Worm (Caenorhabditis elegans) whole organism, early embryonic: ENCODE results near the gene pxn-2.
A peak's percentile ranks its signal among the peaks of the same experiment; 100 is the strongest.

Experiments
- B0310.2 ChIP-seq: sonication (generic microtip); optimal IDR thresholded peaks from 2 replicates; lab custom pipeline; 2016; ENCODE audit warnings: mild to moderate bottlenecking, missing genetic modification characterization, missing compliant biosample characterization
- F13C5.2 ChIP-seq: sonication (generic microtip); optimal IDR thresholded peaks from 2 replicates; lab custom pipeline; 2017; ENCODE audit warnings: mild to moderate bottlenecking, missing genetic modification characterization, inconsistent platforms, missing compliant biosample characterization
- aly-1 ChIP-seq: sonication (generic microtip); optimal IDR thresholded peaks from 2 replicates; lab custom pipeline; 2016; ENCODE audit warnings: missing genetic modification characterization, missing compliant biosample characterization
- ama-1 ChIP-seq: fragments of 150-350 bp; optimal IDR thresholded peaks from 2 replicates; lab custom pipeline; 2014
- ceh-13 ChIP-seq: fragments of 200-800 bp; sonication (Bioruptor generic); optimal IDR thresholded peaks from 2 replicates; lab custom pipeline; 2018; ENCODE audit warnings: mild to moderate bottlenecking, missing genetic modification characterization, missing compliant biosample characterization
- ceh-36 ChIP-seq: sonication (generic microtip); optimal IDR thresholded peaks from 2 replicates; lab custom pipeline; 2016; ENCODE audit warnings: missing genetic modification characterization, inconsistent platforms, missing compliant biosample characterization
- ets-7 ChIP-seq: sonication (generic microtip); optimal IDR thresholded peaks from 2 replicates; lab custom pipeline; 2016; ENCODE audit warnings: missing genotype, missing genetic modification characterization, missing compliant biosample characterization
- flt-1 ChIP-seq: fragments of 200-800 bp; sonication (Bioruptor generic); IDR thresholded peaks from 2 replicates; pipeline ENCODE4 v1.3.6; 2022; ENCODE audit warnings: missing genetic modification characterization, missing compliant biosample characterization
- hmbx-1 ChIP-seq: sonication (generic microtip); optimal IDR thresholded peaks from 2 replicates; lab custom pipeline; 2016; ENCODE audit warnings: mild to moderate bottlenecking, missing genetic modification characterization, missing compliant biosample characterization
- hmg-4 ChIP-seq: fragments of 200-800 bp; sonication (Bioruptor generic); optimal IDR thresholded peaks from 2 replicates; lab custom pipeline; 2018; ENCODE audit warnings: mild to moderate bottlenecking, missing genetic modification characterization, missing compliant biosample characterization
- hnd-1 ChIP-seq: sonication (generic microtip); optimal IDR thresholded peaks from 2 replicates; lab custom pipeline; 2016; ENCODE audit warnings: missing genetic modification characterization, missing compliant biosample characterization
- pes-1 ChIP-seq: fragments of 200-800 bp; sonication (Bioruptor generic); IDR thresholded peaks from 2 replicates; pipeline ENCODE4 v1.3.6; 2022; ENCODE audit warnings: missing genetic modification reagents, missing genetic modification characterization, missing compliant biosample characterization
- scrt-1 ChIP-seq: fragments of 200-800 bp; sonication (Bioruptor generic); IDR thresholded peaks from 2 replicates; pipeline ENCODE4 v1.3.6; 2022; ENCODE audit warnings: missing genetic modification characterization, missing compliant biosample characterization
- sea-1 ChIP-seq: fragments of 200-800 bp; sonication (Bioruptor generic); conservative IDR thresholded peaks from 2 replicates; pipeline ENCODE4 v1.3.6; 2022; ENCODE audit warnings: missing genetic modification characterization, missing compliant biosample characterization
- tbx-11 ChIP-seq: fragments of 200-800 bp; sonication (Bioruptor generic); IDR thresholded peaks from 2 replicates; pipeline ENCODE4 v1.3.6; 2022; ENCODE audit warnings: missing genetic modification characterization, missing compliant biosample characterization
- tbx-37 ChIP-seq: fragments of 200-800 bp; sonication (Bioruptor generic); conservative IDR thresholded peaks from 2 replicates; pipeline ENCODE4 v1.3.6; 2022; ENCODE audit warnings: missing genetic modification reagents, missing genetic modification characterization, missing compliant biosample characterization
- tra-4 ChIP-seq: sonication (generic microtip); optimal IDR thresholded peaks from 2 replicates; lab custom pipeline; 2017; ENCODE audit warnings: missing genetic modification characterization, missing compliant biosample characterization

The pxn-2 gene

DNA sequence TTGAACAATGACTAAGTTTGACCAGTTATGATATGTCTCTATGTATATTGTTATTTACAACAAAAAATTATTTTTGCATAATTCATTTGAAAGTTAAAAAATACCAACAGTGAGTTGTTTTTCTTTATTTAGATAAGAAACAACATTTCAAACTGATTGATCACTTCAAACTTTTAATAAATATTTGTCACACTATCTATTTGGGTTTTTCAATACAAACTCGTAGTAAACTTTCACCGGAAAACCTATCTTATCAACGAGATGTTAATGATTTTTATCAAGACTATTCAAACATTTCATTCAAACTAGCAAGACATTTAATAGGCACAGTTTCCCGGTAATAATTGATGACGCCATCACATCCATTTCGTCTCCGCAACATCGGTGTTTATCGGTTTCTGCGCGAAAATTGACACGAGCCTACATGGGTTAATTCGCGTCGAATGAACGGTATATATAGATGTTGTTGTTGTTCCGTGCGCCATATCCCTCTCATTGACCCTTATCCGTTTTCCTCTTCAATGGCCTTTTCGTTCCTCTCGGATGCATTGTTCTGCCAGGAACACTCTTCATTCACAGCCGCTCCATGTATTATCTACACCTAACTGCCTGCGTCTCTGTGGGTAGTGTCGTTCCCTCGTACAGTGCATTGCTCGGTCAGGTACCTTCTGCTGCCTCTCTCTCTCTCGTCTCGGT, 11.2 kb upstream of the pxn-2 start:
- TF ChIP-seq ceh-36: no peak
- TF ChIP-seq flt-1 (GFP tag; lab: Robert Waterston, UW): 0 out of 2 replicates have a peak, but pooled peaks have one; percentile 3

- TF ChIP-seq scrt-1 (GFP tag; lab: Robert Waterston, UW) (0 out of 2 replicates have a peak, but pooled peaks have one; percentile 12), tra-4 (tag; lab: Kevin White, UChicago) (no peak)
Observed at ce11 chrX:10989286-10989685, 10.2 kb upstream of the pxn-2 start.

ce11 chrX:10982051-10982450, 3.0 kb upstream of the pxn-2 start, which contains the start of gene ver-4:
TSS of gene ver-4 (plus strand) at chrX:10982351.
- TF ChIP-seq hmg-4 (no peak), scrt-1 (GFP tag; lab: Robert Waterston, UW) (no peak), ets-7 (tag; lab: Kevin White, UChicago) (no peak), pes-1 (GFP tag; lab: Robert Waterston, UW) (no peak), aly-1 (tag; lab: Kevin White, UChicago) (no peak), tra-4 (tag; lab: Kevin White, UChicago) (no peak), B0310.2 (tag; lab: Kevin White, UChicago) (no peak), tbx-11 (GFP tag; lab: Robert Waterston, UW) (no peak), F13C5.2 (tag; lab: Kevin White, UChicago) (no peak), ama-1 (lab: Kevin White, UChicago) (no peak), tbx-37 (GFP tag; lab: Robert Waterston, UW) (no peak)

ce11 chrX:10981374-10981773, 2.3 kb upstream of the pxn-2 start:
- TF ChIP-seq tbx-37 (GFP tag; lab: Robert Waterston, UW) (no peak), tbx-11 (GFP tag; lab: Robert Waterston, UW) (no peak), aly-1 (tag; lab: Kevin White, UChicago) (no peak), F13C5.2 (tag; lab: Kevin White, UChicago) (no peak), tra-4 (tag; lab: Kevin White, UChicago) (no peak)

ce11 chrX:10976447-10977196, 2.5 kb downstream of the pxn-2 start:
- TF ChIP-seq tra-4 (tag; lab: Kevin White, UChicago): no peak
- TF ChIP-seq sea-1: no peak
- no peak for TF ChIP-seq hmbx-1 (tag; lab: Kevin White, UChicago)
- TF ChIP-seq B0310.2 (tag; lab: Kevin White, UChicago): no peak
- no peak for TF ChIP-seq tbx-37 (GFP tag; lab: Robert Waterston, UW)
- no peak for TF ChIP-seq ama-1 (lab: Kevin White, UChicago)
- TF ChIP-seq ets-7 (tag; lab: Kevin White, UChicago): no peak
- TF ChIP-seq F13C5.2 (tag; lab: Kevin White, UChicago): no peak
- no peak for TF ChIP-seq hmg-4

ce11 chrX:10971118-10971517, 8.0 kb downstream of the pxn-2 start:
- TF ChIP-seq aly-1 (tag; lab: Kevin White, UChicago) (no peak), hmbx-1 (tag; lab: Kevin White, UChicago) (no peak), sea-1 (no peak), tbx-11 (GFP tag; lab: Robert Waterston, UW) (no peak), ama-1 (lab: Kevin White, UChicago) (no peak), flt-1 (GFP tag; lab: Robert Waterston, UW) (no peak)

DNA sequence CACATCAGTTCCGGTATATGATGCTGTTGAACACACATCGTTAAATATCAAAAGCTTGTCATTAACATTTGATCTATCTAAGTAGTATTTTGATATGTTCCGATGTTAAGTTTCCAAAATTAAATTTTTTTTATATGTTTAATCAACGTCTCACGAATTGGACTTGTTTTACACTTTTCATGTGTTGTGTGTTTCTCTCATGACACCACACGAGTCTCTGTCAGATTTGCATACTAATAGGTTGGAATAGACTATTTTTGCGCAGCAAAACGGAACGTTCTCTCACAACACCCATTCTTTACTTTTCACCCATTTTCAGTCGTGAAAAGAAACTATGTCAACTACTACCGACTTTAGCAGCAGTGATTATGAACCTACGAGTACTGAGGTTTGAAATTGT, 8.5 kb downstream of the pxn-2 start, which contains the start of gene K09C8.8:
Gene K09C8.8, plus strand, starts transcription at position 301 of the 400 bp plus-strand sequence.
- no peak for TF ChIP-seq ceh-13
- no peak for TF ChIP-seq hnd-1 (tag; lab: Kevin White, UChicago)
- TF ChIP-seq ama-1 (lab: Kevin White, UChicago): no peak
- TF ChIP-seq B0310.2 (tag; lab: Kevin White, UChicago): no peak
- TF ChIP-seq flt-1 (GFP tag; lab: Robert Waterston, UW): no peak
- TF ChIP-seq hmbx-1 (tag; lab: Kevin White, UChicago): no peak
- TF ChIP-seq ceh-36: no peak
- no peak for TF ChIP-seq sea-1
- no peak for TF ChIP-seq hmg-4
- no peak for TF ChIP-seq F13C5.2 (tag; lab: Kevin White, UChicago)
- TF ChIP-seq scrt-1 (GFP tag; lab: Robert Waterston, UW): no peak
- TF ChIP-seq aly-1 (tag; lab: Kevin White, UChicago): no peak
- TF ChIP-seq ets-7 (tag; lab: Kevin White, UChicago): no peak
- TF ChIP-seq tbx-11 (GFP tag; lab: Robert Waterston, UW): no peak
- TF ChIP-seq pes-1 (GFP tag; lab: Robert Waterston, UW): no peak
- TF ChIP-seq tra-4 (tag; lab: Kevin White, UChicago): no peak
- no peak for TF ChIP-seq tbx-37 (GFP tag; lab: Robert Waterston, UW)

ce11 chrX:10967698-10968097, 11.4 kb downstream of the pxn-2 start, which contains the start of gene K09C8.9:
TSS of gene K09C8.9 (minus strand) at chrX:10967798.
- TF ChIP-seq hmbx-1 (tag; lab: Kevin White, UChicago) (no peak), hnd-1 (tag; lab: Kevin White, UChicago) (no peak), tbx-37 (GFP tag; lab: Robert Waterston, UW) (no peak), ama-1 (lab: Kevin White, UChicago) (no peak), F13C5.2 (tag; lab: Kevin White, UChicago) (no peak)
